Worm (Caenorhabditis elegans) whole organism, L1 larva: Measurements from ENCODE around the gene C25D7.16.
A peak's percentile ranks its signal among the peaks of the same experiment; 100 is the strongest.

Experiments
- C34B4.2 ChIP-seq: sonication (generic microtip); optimal IDR thresholded peaks from 2 replicates; lab custom pipeline; 2017; ENCODE audit warnings: mild to moderate bottlenecking, missing genetic modification characterization, missing compliant biosample characterization
- Y116A8C.19 ChIP-seq: sonication (generic microtip); optimal IDR thresholded peaks from 2 replicates; lab custom pipeline; 2016; ENCODE audit warnings: missing compliant biosample characterization, missing genetic modification characterization, borderline replicate concordance
- aha-1 ChIP-seq: fragments of 150-350 bp; optimal IDR thresholded peaks from 2 replicates; lab custom pipeline; 2014; ENCODE audit warnings: missing biosample characterization, missing genetic modification characterization
- aly-2 ChIP-seq: fragments of 150-350 bp; optimal IDR thresholded peaks from 2 replicates; lab custom pipeline; 2014; ENCODE audit warnings: missing biosample characterization, missing genetic modification characterization
- ama-1 ChIP-seq: fragments of 150-350 bp; optimal IDR thresholded peaks from 2 replicates; lab custom pipeline; 2014
- blmp-1 ChIP-seq: fragments of 150-350 bp; optimal IDR thresholded peaks from 2 replicates; lab custom pipeline; 2014; ENCODE audit warnings: missing biosample characterization, missing genetic modification characterization
- ceh-63 ChIP-seq: fragments of 200-800 bp; sonication (Bioruptor generic); optimal IDR thresholded peaks from 2 replicates; lab custom pipeline; 2018; ENCODE audit warnings: mild to moderate bottlenecking, missing genetic modification characterization, missing compliant biosample characterization
- ceh-8 ChIP-seq: fragments of 200-800 bp; sonication (Bioruptor generic); optimal IDR thresholded peaks from 2 replicates; lab custom pipeline; 2018; ENCODE audit warnings: mild to moderate bottlenecking, missing genetic modification characterization, moderate library complexity, missing compliant biosample characterization
- ceh-88 ChIP-seq: fragments of 200-800 bp; sonication (Bioruptor generic); IDR thresholded peaks from 2 replicates; pipeline ENCODE4 v1.3.6; 2022; ENCODE audit warnings: missing genetic modification characterization, missing compliant biosample characterization
- ceh-90 ChIP-seq: sonication (generic microtip); optimal IDR thresholded peaks from 2 replicates; lab custom pipeline; 2016; ENCODE audit warnings: missing genetic modification characterization, missing compliant biosample characterization
- ces-1 ChIP-seq: fragments of 150-350 bp; optimal IDR thresholded peaks from 2 replicates; lab custom pipeline; 2014; ENCODE audit warnings: missing biosample characterization, missing genetic modification reagents, missing genetic modification characterization
- dpl-1 ChIP-seq, 3 experiments: fragments of 150-350 bp in 2 of 3; sonication (generic microtip) in 1 of 3; optimal IDR thresholded peaks; 2 replicates each; lab custom pipeline; 2014 to 2017; ENCODE audit warnings: missing biosample characterization in 3 of 3, missing genetic modification characterization in 3 of 3, missing genetic modification reagents in 3 of 3
- dsc-1 ChIP-seq: sonication (generic microtip); optimal IDR thresholded peaks from 2 replicates; lab custom pipeline; 2016; ENCODE audit warnings: mild to moderate bottlenecking, missing genetic modification characterization, missing compliant biosample characterization
- efl-1 ChIP-seq, 4 experiments: fragments of 150-350 bp; optimal IDR thresholded peaks in 3 of 4; peaks in 1 of 4; 1 replicate in 1 of 4; 2 replicates in 3 of 4; lab custom pipeline; 2014; ENCODE audit warnings: missing biosample characterization in 2 of 4, missing genetic modification characterization in 2 of 4, missing genetic modification reagents in 2 of 4
- efl-3 ChIP-seq: fragments of 200-800 bp; sonication (Bioruptor generic); optimal IDR thresholded peaks from 2 replicates; lab custom pipeline; 2018; ENCODE audit warnings: mild to moderate bottlenecking, missing genetic modification characterization, missing compliant biosample characterization
- egl-13 ChIP-seq: sonication (generic microtip); optimal IDR thresholded peaks from 2 replicates; lab custom pipeline; 2016; ENCODE audit warnings: missing genotype, missing genetic modification reagents, missing genetic modification characterization, missing compliant biosample characterization
- elt-3 ChIP-seq, 6 experiments: fragments of 150-350 bp in 1 of 6; sonication (generic microtip); optimal IDR thresholded peaks; 2 replicates each; lab custom pipeline; 2017 to 2018; ENCODE audit warnings: missing biosample characterization in 6 of 6, missing genetic modification characterization in 6 of 6, inconsistent platforms in 1 of 6
- fkh-10 ChIP-seq: sonication (generic microtip); optimal IDR thresholded peaks from 2 replicates; lab custom pipeline; 2017; ENCODE audit warnings: missing biosample characterization, missing genetic modification reagents, missing genetic modification characterization
- fos-1 ChIP-seq: fragments of 150-350 bp; optimal IDR thresholded peaks from 2 replicates; lab custom pipeline; 2014; ENCODE audit warnings: missing biosample characterization, missing genetic modification characterization
- grh-1 ChIP-seq: fragments of 200-800 bp; sonication (Bioruptor generic); IDR thresholded peaks from 2 replicates; pipeline ENCODE4 v1.3.6; 2022; ENCODE audit warnings: missing genetic modification reagents, missing genetic modification characterization, missing compliant biosample characterization
- lin-14 ChIP-seq: fragments of 200-800 bp; sonication (Bioruptor generic); optimal IDR thresholded peaks from 2 replicates; lab custom pipeline; 2018; ENCODE audit warnings: mild to moderate bottlenecking, missing genetic modification characterization, moderate library complexity, missing compliant biosample characterization
- lin-15B ChIP-seq: fragments of 150-350 bp; sonication (generic microtip); optimal IDR thresholded peaks from 3 replicates; lab custom pipeline; 2014; ENCODE audit warnings: missing biosample characterization, missing genetic modification characterization
- lin-35 ChIP-seq, 2 experiments: fragments of 150-350 bp; optimal IDR thresholded peaks; 2 replicates each; lab custom pipeline; 2014; ENCODE audit warnings: missing biosample characterization in 2 of 2, missing genetic modification characterization in 2 of 2, missing genetic modification reagents in 2 of 2
- lir-3 ChIP-seq: sonication (generic microtip); optimal IDR thresholded peaks from 2 replicates; lab custom pipeline; 2016; ENCODE audit warnings: mild to moderate bottlenecking, missing genetic modification characterization, moderate library complexity, missing compliant biosample characterization; ENCODE audit not compliant: poor library complexity
- lsy-2 ChIP-seq, 2 experiments: fragments of 150-350 bp; optimal IDR thresholded peaks; 2 replicates each; lab custom pipeline; 2014; ENCODE audit warnings: missing biosample characterization in 2 of 2, missing genetic modification characterization in 2 of 2
- mdl-1 ChIP-seq, 2 experiments: fragments of 150-350 bp; optimal IDR thresholded peaks; 2 replicates each; lab custom pipeline; 2014 to 2017; ENCODE audit warnings: missing biosample characterization in 2 of 2, missing genetic modification characterization in 2 of 2, inconsistent platforms in 1 of 2
- mep-1 ChIP-seq: fragments of 150-350 bp; optimal IDR thresholded peaks from 2 replicates; lab custom pipeline; 2014; ENCODE audit warnings: missing biosample characterization, missing genetic modification characterization
- nhr-11 ChIP-seq: fragments of 150-350 bp; optimal IDR thresholded peaks from 2 replicates; lab custom pipeline; 2014; ENCODE audit warnings: missing biosample characterization, missing genetic modification characterization
- nhr-12 ChIP-seq: sonication (generic microtip); optimal IDR thresholded peaks from 2 replicates; lab custom pipeline; 2017; ENCODE audit warnings: missing biosample characterization, missing genetic modification characterization
- nhr-71 ChIP-seq: sonication (generic microtip); optimal IDR thresholded peaks from 2 replicates; lab custom pipeline; 2016; ENCODE audit warnings: mild to moderate bottlenecking, missing genetic modification characterization, moderate library complexity, missing compliant biosample characterization
- nhr-76 ChIP-seq: sonication (generic microtip); optimal IDR thresholded peaks from 2 replicates; lab custom pipeline; 2017; ENCODE audit warnings: missing biosample characterization, missing genetic modification characterization
- nhr-85 ChIP-seq: sonication (generic microtip); peaks from one replicate; lab custom pipeline; 2016; ENCODE audit warnings: missing genetic modification characterization, inconsistent platforms, missing compliant biosample characterization
- nhr-90 ChIP-seq: sonication (generic microtip); optimal IDR thresholded peaks from 2 replicates; lab custom pipeline; 2016; ENCODE audit warnings: mild to moderate bottlenecking, missing genetic modification characterization, missing compliant biosample characterization; ENCODE audit not compliant: poor library complexity
- rnt-1 ChIP-seq: sonication (generic microtip); optimal IDR thresholded peaks from 2 replicates; lab custom pipeline; 2016; ENCODE audit warnings: mild to moderate bottlenecking, missing genetic modification characterization, moderate library complexity, missing compliant biosample characterization
- skn-1 ChIP-seq: fragments of 150-350 bp; optimal IDR thresholded peaks from 2 replicates; lab custom pipeline; 2014; ENCODE audit warnings: missing biosample characterization, missing genetic modification characterization
- snpc-4 ChIP-seq: fragments of 150-350 bp; optimal IDR thresholded peaks from 2 replicates; lab custom pipeline; 2014; ENCODE audit warnings: missing biosample characterization, missing genetic modification characterization
- snu-23 ChIP-seq: sonication (generic microtip); optimal IDR thresholded peaks from 2 replicates; lab custom pipeline; 2016; ENCODE audit warnings: missing genetic modification characterization, missing compliant biosample characterization
- sptf-1 ChIP-seq: fragments of 150-350 bp; optimal IDR thresholded peaks from 2 replicates; lab custom pipeline; 2014; ENCODE audit warnings: missing biosample characterization, missing genetic modification characterization
- tbx-2 ChIP-seq: sonication (generic microtip); optimal IDR thresholded peaks from 2 replicates; lab custom pipeline; 2016; ENCODE audit warnings: missing genetic modification characterization, missing compliant biosample characterization
- tlp-1 ChIP-seq: fragments of 150-350 bp; optimal IDR thresholded peaks from 2 replicates; lab custom pipeline; 2014; ENCODE audit warnings: missing biosample characterization, missing genetic modification characterization
- unc-130 ChIP-seq: fragments of 150-350 bp; optimal IDR thresholded peaks from 2 replicates; lab custom pipeline; 2017; ENCODE audit warnings: missing biosample characterization, missing genetic modification characterization, inconsistent platforms
- unc-30 ChIP-seq: sonication (generic microtip); optimal IDR thresholded peaks from 2 replicates; lab custom pipeline; 2017; ENCODE audit warnings: missing biosample characterization, missing genetic modification characterization
- xbp-1 ChIP-seq: sonication (generic microtip); optimal IDR thresholded peaks from 2 replicates; lab custom pipeline; 2016; ENCODE audit warnings: missing genetic modification characterization, missing compliant biosample characterization

The C25D7.16 gene

ce11 chrV:15015799-15016198 is 40.2 kb upstream of the C25D7.16 start:
- TF ChIP-seq elt-3 (tag; optimal IDR thresholded peaks at IDR 0.05; lab: Kevin White, UChicago) (peak in 1 of 6 experiments; percentile 36), egl-13 (tag; lab: Kevin White, UChicago) (no peak), dsc-1 (tag; lab: Kevin White, UChicago) (no peak), aha-1 (tag; lab: Kevin White, UChicago) (no peak), nhr-71 (tag; lab: Kevin White, UChicago) (peak; percentile 48), ces-1 (GFP tag; lab: Kevin White, UChicago) (no peak), nhr-90 (peak; percentile 4), snu-23 (GFP tag; lab: Kevin White, UChicago) (peak; percentile 33), nhr-76 (tag; lab: Kevin White, UChicago) (no peak), lin-14 (GFP tag; lab: Kevin White, UChicago) (peak; percentile 44), rnt-1 (tag; lab: Kevin White, UChicago) (peak; percentile 11), fkh-10 (GFP tag; lab: Kevin White, UChicago) (no peak), skn-1 (peak; percentile 7), tbx-2 (tag; lab: Kevin White, UChicago) (no peak), nhr-85 (tag; lab: Kevin White, UChicago) (peak; percentile 54), lsy-2 (tag; optimal IDR thresholded peaks at IDR 0.05; lab: Kevin White, UChicago) (peak in 1 of 2 experiments; percentile 11), snpc-4 (no peak), tlp-1 (tag; lab: Kevin White, UChicago) (no peak), mep-1 (peak; percentile 4), blmp-1 (tag; lab: Kevin White, UChicago) (peak; percentile 39), lin-35 (GFP tag; optimal IDR thresholded peaks at IDR 0.05; lab: Kevin White, UChicago) (peak in 1 of 2 experiments; percentile 1), unc-30 (no peak)
- TF ChIP-seq, all 84 proteins: peak for 12

ce11 chrV:15016795-15017429 is 39.1 kb upstream of the C25D7.16 start:
- peak; percentile 60 for TF ChIP-seq lin-14 (GFP tag; lab: Kevin White, UChicago)
- TF ChIP-seq nhr-85 (tag; lab: Kevin White, UChicago): peak; percentile 86
- TF ChIP-seq nhr-12 (tag; lab: Kevin White, UChicago): no peak
- TF ChIP-seq elt-3 (tag; optimal IDR thresholded peaks at IDR 0.05; lab: Kevin White, UChicago): peak in 1 of 6 experiments; percentile 16
- TF ChIP-seq dpl-1 (GFP tag; optimal IDR thresholded peaks at IDR 0.05; lab: Kevin White, UChicago): no peak
- 0 out of 2 replicates have a peak, but pooled peaks have one; percentile 26 for TF ChIP-seq grh-1 (GFP tag; lab: Robert Waterston, UW)
- TF ChIP-seq nhr-71 (tag; lab: Kevin White, UChicago): peak; percentile 2
- no peak for TF ChIP-seq sptf-1 (tag; lab: Kevin White, UChicago)
- no peak for TF ChIP-seq dsc-1 (tag; lab: Kevin White, UChicago)

- TF ChIP-seq ceh-8 (peak; percentile 1), efl-1 (optimal IDR thresholded peaks at IDR 0.05; lab: Kevin White, UChicago) (no peak), efl-1 (GFP tag; optimal IDR thresholded peaks at IDR 0.05 in 1 of 2; lab: Kevin White, UChicago) (peak in 1 of 2 experiments; percentile 59), tlp-1 (tag; lab: Kevin White, UChicago) (no peak)
Observed at ce11 chrV:15020229-15020628, 35.7 kb upstream of the C25D7.16 start, which contains the start of gene F14H8.2. F14H8.2 (minus strand) TSS chrV:15020329.

- TF ChIP-seq unc-130 (tag; lab: Kevin White, UChicago) (no peak), ama-1 (no peak), efl-3 (no peak), snpc-4 (no peak), Y116A8C.19 (tag; lab: Kevin White, UChicago) (no peak), C34B4.2 (tag; lab: Kevin White, UChicago) (no peak), nhr-90 (no peak), aly-2 (no peak), ceh-88 (GFP tag; lab: Robert Waterston, UW) (no peak), fos-1 (tag; lab: Kevin White, UChicago) (no peak), nhr-11 (no peak), ceh-63 (GFP tag; lab: Kevin White, UChicago) (no peak), lin-15B (tag; lab: Kevin White, UChicago) (no peak), lir-3 (tag; lab: Kevin White, UChicago) (no peak), xbp-1 (tag; lab: Kevin White, UChicago) (no peak), tbx-2 (tag; lab: Kevin White, UChicago) (no peak), nhr-85 (tag; lab: Kevin White, UChicago) (no peak), lin-35 (GFP tag; optimal IDR thresholded peaks at IDR 0.05; lab: Kevin White, UChicago) (no peak), mdl-1 (tag; optimal IDR thresholded peaks at IDR 0.05; lab: Kevin White, UChicago) (no peak), ceh-90 (no peak)
Observed at ce11 chrV:15020732-15021131, 35.2 kb upstream of the C25D7.16 start, which contains the start of gene F14H8.5. F14H8.5 (plus strand) TSS chrV:15021032.
